Fruit fly (Drosophila melanogaster): ENCODE data around the gene ATPsyndelta.

The ATPsyndelta gene

dm6 chrX:10184355-10185058 lies 28.3 kb upstream of the ATPsyndelta start (continued):
- TF ChIP-seq lola (GFP tag; optimal IDR thresholded peaks at IDR 0.05) (no peak), twi (tag; optimal IDR thresholded peaks at IDR 0.05) (no peak), Dbx (GFP tag; IDR thresholded peaks at IDR 0.05) (peak; percentile 87), Camta (GFP tag; optimal IDR thresholded peaks at IDR 0.05) (no peak), zf30C (GFP tag; optimal IDR thresholded peaks at IDR 0.05) (no peak), CG11247 (GFP tag; IDR thresholded peaks at IDR 0.05) (peak; percentile 67), nmo (GFP tag; optimal IDR thresholded peaks at IDR 0.05) (peak; percentile 30), repo (GFP tag; optimal IDR thresholded peaks at IDR 0.05) (no peak), CG33557 (GFP tag; optimal IDR thresholded peaks at IDR 0.05) (no peak), Dfd (GFP tag; optimal IDR thresholded peaks at IDR 0.05) (no peak), CG10366 (GFP tag; IDR thresholded peaks at IDR 0.05) (peak; percentile 12; the same call in 1 of the 2 replicates), CG17829 (tag; optimal IDR thresholded peaks at IDR 0.05) (peak; percentile 10), CG17328 (GFP tag; IDR thresholded peaks at IDR 0.05) (0 out of 2 replicates have a peak, but pooled peaks have one; percentile 17), zen (tag; optimal IDR thresholded peaks at IDR 0.05) (no peak), schlank (tag; optimal IDR thresholded peaks at IDR 0.05) (no peak), CrebB (tag; optimal IDR thresholded peaks at IDR 0.05) (no peak), vfl (GFP tag; optimal IDR thresholded peaks at IDR 0.05) (no peak), CG32772 (GFP tag; IDR thresholded peaks at IDR 0.05) (no peak), wek (GFP tag; optimal IDR thresholded peaks at IDR 0.05) (no peak), Dad (GFP tag; optimal IDR thresholded peaks at IDR 0.05) (peak; percentile 15), CG31365 (tag; optimal IDR thresholded peaks at IDR 0.05) (no peak), Mes4 (GFP tag; optimal IDR thresholded peaks at IDR 0.05) (no peak), nerfin-2 (GFP tag; IDR thresholded peaks at IDR 0.05; ENCODE audit: partially characterized antibody) (no peak), Sry-β (GFP tag; optimal IDR thresholded peaks at IDR 0.05) (no peak), CG34376 (GFP tag; optimal IDR thresholded peaks at IDR 0.05) (peak; percentile 21), CG11504 (tag; optimal IDR thresholded peaks at IDR 0.05) (peak; percentile 49), gsb-n (tag; optimal IDR thresholded peaks at IDR 0.05) (no peak), NK7.1 (GFP tag; optimal IDR thresholded peaks at IDR 0.05) (peak; percentile 13), Stat92E (GFP tag; optimal IDR thresholded peaks at IDR 0.05) (no peak), Xbp1 (GFP tag; optimal IDR thresholded peaks at IDR 0.05) (peak; percentile 10), mam (GFP tag; optimal IDR thresholded peaks at IDR 0.05) (peak; percentile 46), CG6272 (GFP tag; IDR thresholded peaks at IDR 0.05) (no peak), Fer2 (tag; optimal IDR thresholded peaks at IDR 0.05) (no peak), tgo (GFP tag; IDR thresholded peaks at IDR 0.05) (peak; percentile 67; the same call in 2 of the 3 replicates), stc (GFP tag; IDR thresholded peaks at IDR 0.05) (peak; percentile 51; the same call in 1 of the 2 replicates), fd96Cb (tag; optimal IDR thresholded peaks at IDR 0.05) (no peak), CG17361 (GFP tag; IDR thresholded peaks at IDR 0.05) (no peak), CG2199 (GFP tag; IDR thresholded peaks at IDR 0.05) (no peak), D19A (tag; optimal IDR thresholded peaks at IDR 0.05) (no peak), h (optimal IDR thresholded peaks at IDR 0.05) (no peak), CG7987 (GFP tag; optimal IDR thresholded peaks at IDR 0.05) (no peak), sug (tag; optimal IDR thresholded peaks at IDR 0.05) (no peak), Nf-YC (tag; optimal IDR thresholded peaks at IDR 0.05) (no peak), CG30403 (GFP tag; optimal IDR thresholded peaks at IDR 0.05) (peak; percentile 20), Pdp1 (GFP tag; optimal IDR thresholded peaks at IDR 0.05) (peak in 1 of 2 experiments; percentile 51), CG17802 (tag; optimal IDR thresholded peaks at IDR 0.05) (no peak), emc (GFP tag; optimal IDR thresholded peaks at IDR 0.05) (no peak), CG17568 (GFP tag; optimal IDR thresholded peaks at IDR 0.05) (no peak), Hr78 (GFP tag; optimal IDR thresholded peaks at IDR 0.05) (no peak)

All from whole organism, embryonic.